Fruit fly (Drosophila melanogaster) whole organism, pupa: ENCODE results near the gene ush.

Experiments used
- CG12605 ChIP-seq: fragments of 200-800 bp; sonication (Bioruptor generic); IDR thresholded peaks from 2 replicates; pipeline ENCODE4 v1.3.6; 2022; ENCODE audit warnings: missing biosample characterization, missing genetic modification characterization
- CG13204 ChIP-seq: fragments of 200-800 bp; sonication (Bioruptor generic); optimal IDR thresholded peaks from 2 replicates; lab custom pipeline; 2018; ENCODE audit warnings: missing biosample characterization, mild to moderate bottlenecking, missing genetic modification characterization, moderate library complexity
- CG32121 ChIP-seq: fragments of 200-800 bp; sonication (Bioruptor generic); IDR thresholded peaks from 2 replicates; pipeline ENCODE4 v1.3.6; 2022; ENCODE audit warnings: missing biosample characterization, missing genetic modification characterization
- CG4496 ChIP-seq: fragments of 200-800 bp; sonication (Bioruptor generic); IDR thresholded peaks from 3 replicates; pipeline ENCODE4 v1.3.6; 2022; ENCODE audit warnings: missing biosample characterization, missing genetic modification characterization
- CG8159 ChIP-seq: fragments of 200-800 bp; sonication (Bioruptor generic); optimal IDR thresholded peaks from 3 replicates; lab custom pipeline; 2018; ENCODE audit warnings: missing biosample characterization, mild to moderate bottlenecking, missing genetic modification characterization, moderate library complexity
- Pif1A ChIP-seq: fragments of 200-800 bp; sonication (Bioruptor generic); optimal IDR thresholded peaks from 3 replicates; lab custom pipeline; 2016; ENCODE audit warnings: missing biosample characterization, missing genetic modification characterization
- gl ChIP-seq: fragments of 200-800 bp; sonication (Bioruptor generic); optimal IDR thresholded peaks from 2 replicates; lab custom pipeline; 2018; ENCODE audit warnings: missing biosample characterization, mild to moderate bottlenecking, missing genetic modification characterization

- TF ChIP-seq CG13204 (GFP tag; lab: Kevin White, UChicago) (peak; percentile 30), CG8159 (no peak), CG32121 (no peak), CG4496 (GFP tag; lab: Robert Waterston, UW) (peak; percentile 12; the same call in 1 of the 3 replicates), Pif1A (peak; percentile 15), gl (tag; lab: Kevin White, UChicago) (no peak), CG12605 (GFP tag; lab: Robert Waterston, UW) (no peak)
Measured at dm6 chr2L:484281-484943, 8.4 kb downstream of the ush start.
